Fruit fly (Drosophila melanogaster) whole organism, adult: ENCODE measurements around the gene CG6847.
A peak's percentile ranks its signal among the peaks of the same experiment; 100 is the strongest.

Experiments used
- CG11617 ChIP-seq: fragments of 200-800 bp; sonication (Bioruptor generic); optimal IDR thresholded peaks from 2 replicates; lab custom pipeline; 2017; ENCODE audit warnings: mild to moderate bottlenecking, missing biosample characterization, missing genetic modification reagents, missing genetic modification characterization
- CG12768 ChIP-seq: fragments of 200-800 bp; sonication (Bioruptor generic); optimal IDR thresholded peaks from 2 replicates; lab custom pipeline; 2017; ENCODE audit warnings: missing biosample characterization, missing genetic modification characterization, mild to moderate bottlenecking, moderate library complexity, missing genetic modification reagents
- CG14711 ChIP-seq: fragments of 200-800 bp; sonication (Bioruptor generic); optimal IDR thresholded peaks from 2 replicates; lab custom pipeline; 2018; ENCODE audit warnings: missing biosample characterization, mild to moderate bottlenecking, missing genetic modification characterization, moderate library complexity
- CG1620 ChIP-seq: fragments of 200-800 bp; sonication (Bioruptor generic); optimal IDR thresholded peaks from 2 replicates; lab custom pipeline; 2016; ENCODE audit warnings: missing biosample characterization, missing genetic modification characterization
- CG33017 ChIP-seq: fragments of 200-800 bp; sonication (Bioruptor generic); optimal IDR thresholded peaks from 2 replicates; lab custom pipeline; 2018; ENCODE audit warnings: missing biosample characterization, mild to moderate bottlenecking, missing genetic modification characterization, moderate library complexity
- CG5204 ChIP-seq: fragments of 200-800 bp; sonication (Bioruptor generic); optimal IDR thresholded peaks from 2 replicates; lab custom pipeline; 2016; ENCODE audit warnings: missing biosample characterization, missing genetic modification characterization
- CG7045 ChIP-seq: fragments of 200-800 bp; sonication (Bioruptor generic); optimal IDR thresholded peaks from 2 replicates; lab custom pipeline; 2017; ENCODE audit warnings: missing biosample characterization, mild to moderate bottlenecking, missing genetic modification characterization
- CG7101 ChIP-seq: fragments of 200-800 bp; sonication (Bioruptor generic); optimal IDR thresholded peaks from 2 replicates; lab custom pipeline; 2018; ENCODE audit warnings: missing biosample characterization, mild to moderate bottlenecking, missing genetic modification characterization, moderate library complexity
- Clk ChIP-seq: fragments of 200-800 bp; sonication (Bioruptor generic); optimal IDR thresholded peaks from 2 replicates; lab custom pipeline; 2017; ENCODE audit warnings: missing biosample characterization, missing genetic modification characterization
- Hr96 ChIP-seq: fragments of 200-800 bp; sonication (Bioruptor generic); optimal IDR thresholded peaks from 2 replicates; lab custom pipeline; 2016; ENCODE audit warnings: missing biosample characterization, missing genetic modification characterization
- Mnt ChIP-seq: fragments of 200-800 bp; sonication (Bioruptor generic); optimal IDR thresholded peaks from 2 replicates; lab custom pipeline; 2016; ENCODE audit warnings: missing biosample characterization, mild to moderate bottlenecking, missing genetic modification characterization
- bab1 ChIP-seq: fragments of 200-800 bp; sonication (Bioruptor generic); optimal IDR thresholded peaks from 3 replicates; lab custom pipeline; 2019; ENCODE audit warnings: missing biosample characterization, mild to moderate bottlenecking, missing genetic modification characterization, moderate library complexity
- cic ChIP-seq: fragments of 200-800 bp; sonication (Bioruptor generic); optimal IDR thresholded peaks from 2 replicates; lab custom pipeline; 2017; ENCODE audit warnings: missing biosample characterization, mild to moderate bottlenecking, missing genetic modification characterization, moderate library complexity
- cnc ChIP-seq, 2 experiments: fragments of >200 bp; optimal IDR thresholded peaks; 2 replicates each; lab custom pipeline; 2017
- kay ChIP-seq: fragments of 200-800 bp; sonication (Bioruptor generic); peaks from one replicate; lab custom pipeline; 2016; ENCODE audit warnings: missing biosample characterization, missing genetic modification characterization, borderline replicate concordance
- ovo ChIP-seq: fragments of 200-800 bp; sonication (Bioruptor generic); optimal IDR thresholded peaks from 2 replicates; lab custom pipeline; 2016; ENCODE audit warnings: missing biosample characterization, missing genetic modification characterization
- pad ChIP-seq: fragments of 200-800 bp; sonication (Bioruptor generic); optimal IDR thresholded peaks from 3 replicates; lab custom pipeline; 2017; ENCODE audit warnings: missing biosample characterization, missing genetic modification characterization, mild to moderate bottlenecking, moderate library complexity, missing genetic modification reagents
- tj ChIP-seq: fragments of 200-800 bp; sonication (Bioruptor generic); optimal IDR thresholded peaks from 3 replicates; lab custom pipeline; 2017; ENCODE audit warnings: missing biosample characterization, mild to moderate bottlenecking, missing genetic modification characterization, moderate library complexity
- toe ChIP-seq: fragments of 200-800 bp; sonication (Bioruptor generic); optimal IDR thresholded peaks from 2 replicates; lab custom pipeline; 2016; ENCODE audit warnings: missing biosample characterization, missing genetic modification characterization

CG6847 gene

dm6 chrX:17907184-17908006 is 3.9 kb upstream of the CG6847 start, which contains the start of the genes CG7772 and Vps4:
Gene CG7772 (minus strand): TSS chrX:17907261.
Gene Vps4 (plus strand): TSS chrX:17907692.
- TF ChIP-seq cic (GFP tag; lab: Kevin White, UChicago) (no peak), CG5204 (GFP tag; lab: Kevin White, UChicago) (no peak), Hr96 (GFP tag; lab: Kevin White, UChicago) (no peak), bab1 (GFP tag; lab: Kevin White, UChicago) (peak; percentile 11), CG7101 (tag; lab: Kevin White, UChicago) (no peak), kay (GFP tag; lab: Kevin White, UChicago) (peak; percentile 65), tj (GFP tag; lab: Kevin White, UChicago) (peak; percentile 72), CG11617 (GFP tag; lab: Kevin White, UChicago) (no peak), Mnt (peak; percentile 24)

dm6 chrX:17910606-17910940 is 689 bp upstream of the CG6847 start:
- TF ChIP-seq kay (GFP tag; lab: Kevin White, UChicago): no peak
- TF ChIP-seq CG5204 (GFP tag; lab: Kevin White, UChicago): no peak
- no peak for TF ChIP-seq cnc (optimal IDR thresholded peaks at IDR 0.05; lab: Kevin White, UChicago)
- no peak for TF ChIP-seq CG7045
- no peak for TF ChIP-seq ovo (GFP tag; lab: Kevin White, UChicago)
- TF ChIP-seq Clk (GFP tag; lab: Kevin White, UChicago): no peak

dm6 chrX:17912514-17912913 is 1.3 kb downstream of the CG6847 start:
- TF ChIP-seq cic (GFP tag; lab: Kevin White, UChicago): no peak
- TF ChIP-seq CG33017: no peak
- TF ChIP-seq CG7101 (tag; lab: Kevin White, UChicago): no peak
- TF ChIP-seq tj (GFP tag; lab: Kevin White, UChicago): no peak
- no peak for TF ChIP-seq toe

- TF ChIP-seq ovo (GFP tag; lab: Kevin White, UChicago) (no peak), CG5204 (GFP tag; lab: Kevin White, UChicago) (no peak), Mnt (no peak), tj (GFP tag; lab: Kevin White, UChicago) (no peak), CG12768 (GFP tag; lab: Kevin White, UChicago) (no peak), CG33017 (no peak), CG7101 (tag; lab: Kevin White, UChicago) (no peak)
Measured at dm6 chrX:17914508-17914907, 3.2 kb downstream of the CG6847 start.

dm6 chrX:17915929-17916328 is 4.7 kb downstream of the CG6847 start:
- TF ChIP-seq CG7045: no peak
- no peak for TF ChIP-seq CG11617 (GFP tag; lab: Kevin White, UChicago)
- no peak for TF ChIP-seq Hr96 (GFP tag; lab: Kevin White, UChicago)
- TF ChIP-seq CG1620 (GFP tag; lab: Kevin White, UChicago): no peak
- TF ChIP-seq toe: no peak
- no peak for TF ChIP-seq ovo (GFP tag; lab: Kevin White, UChicago)
- no peak for TF ChIP-seq CG33017
- no peak for TF ChIP-seq pad (GFP tag; lab: Kevin White, UChicago)
- TF ChIP-seq Clk (GFP tag; lab: Kevin White, UChicago): no peak
- TF ChIP-seq kay (GFP tag; lab: Kevin White, UChicago): no peak
- no peak for TF ChIP-seq CG14711 (tag; lab: Kevin White, UChicago)
- TF ChIP-seq CG7101 (tag; lab: Kevin White, UChicago): no peak
- TF ChIP-seq CG5204 (GFP tag; lab: Kevin White, UChicago): no peak
- no peak for TF ChIP-seq tj (GFP tag; lab: Kevin White, UChicago)

- TF ChIP-seq CG5204 (GFP tag; lab: Kevin White, UChicago) (no peak), CG11617 (GFP tag; lab: Kevin White, UChicago) (no peak), CG12768 (GFP tag; lab: Kevin White, UChicago) (no peak), bab1 (GFP tag; lab: Kevin White, UChicago) (no peak), CG7045 (no peak), Hr96 (GFP tag; lab: Kevin White, UChicago) (no peak), Clk (GFP tag; lab: Kevin White, UChicago) (no peak), pad (GFP tag; lab: Kevin White, UChicago) (no peak), CG33017 (no peak), kay (GFP tag; lab: Kevin White, UChicago) (no peak), cnc (optimal IDR thresholded peaks at IDR 0.05; lab: Kevin White, UChicago) (no peak), CG1620 (GFP tag; lab: Kevin White, UChicago) (no peak), CG14711 (tag; lab: Kevin White, UChicago) (no peak), cic (GFP tag; lab: Kevin White, UChicago) (no peak), toe (no peak), Mnt (no peak), ovo (GFP tag; lab: Kevin White, UChicago) (no peak)
Measured at dm6 chrX:17917564-17918233, 6.4 kb downstream of the CG6847 start.
